Worm (Caenorhabditis elegans) whole organism, midembryonic: Measurements from ENCODE around the gene Y53F4B.36.

Experiments
- cog-1 ChIP-seq: sonication (generic microtip); optimal IDR thresholded peaks from 2 replicates; lab custom pipeline; 2016; ENCODE audit warnings: missing genetic modification characterization, missing compliant biosample characterization
- flt-1 ChIP-seq: fragments of 200-800 bp; sonication (Bioruptor generic); IDR thresholded peaks from 2 replicates; pipeline ENCODE4 v1.3.6; 2022; ENCODE audit warnings: missing genetic modification characterization, missing compliant biosample characterization
- med-1 ChIP-seq: sonication (generic microtip); optimal IDR thresholded peaks from 2 replicates; lab custom pipeline; 2017; ENCODE audit warnings: missing genetic modification characterization, mild to moderate bottlenecking, missing compliant biosample characterization, antibody characterized with exemption, missing genetic modification reagents; ENCODE audit not compliant: insufficient read depth
- tab-1 ChIP-seq: fragments of 200-800 bp; sonication (Bioruptor generic); IDR thresholded peaks from 2 replicates; pipeline ENCODE4 v1.3.6; 2022; ENCODE audit warnings: missing genetic modification characterization, missing compliant biosample characterization
- ztf-23 ChIP-seq: fragments of 200-800 bp; sonication (Bioruptor generic); IDR thresholded peaks from 2 replicates; pipeline ENCODE4 v1.3.6; 2022; ENCODE audit warnings: missing genetic modification reagents, missing genetic modification characterization, missing compliant biosample characterization

ce11 chrII:15213732-15214131, 38.0 kb downstream of the Y53F4B.36 start:
- TF ChIP-seq flt-1 (GFP tag; lab: Robert Waterston, UW) (no peak), ztf-23 (GFP tag; lab: Robert Waterston, UW) (no peak), tab-1 (GFP tag; lab: Robert Waterston, UW) (no peak), med-1 (GFP tag; lab: Kevin White, UChicago) (no peak), cog-1 (tag; lab: Kevin White, UChicago) (no peak)
